Worm (Caenorhabditis elegans): ENCODE measurements around the gene R10D12.10.

- TF ChIP-seq flt-1 (GFP tag; IDR thresholded peaks at IDR 0.05) = no peak
- no peak for TF ChIP-seq aly-1 (tag; optimal IDR thresholded peaks at IDR 0.05)
- TF ChIP-seq F13C5.2 (tag; optimal IDR thresholded peaks at IDR 0.05) = no peak
- TF ChIP-seq ets-7 (tag; optimal IDR thresholded peaks at IDR 0.05) = no peak
- TF ChIP-seq ama-1 (optimal IDR thresholded peaks at IDR 0.05) = no peak
- no peak for TF ChIP-seq ceh-36 (tag; optimal IDR thresholded peaks at IDR 0.05)
- TF ChIP-seq tbx-37 (GFP tag; conservative IDR thresholded peaks at IDR 0.05) = no peak
- TF ChIP-seq B0310.2 (tag; optimal IDR thresholded peaks at IDR 0.05) = no peak
- TF ChIP-seq scrt-1 (GFP tag; IDR thresholded peaks at IDR 0.05) = no peak
- TF ChIP-seq pes-1 (GFP tag; IDR thresholded peaks at IDR 0.05) = no peak
- no peak for TF ChIP-seq hnd-1 (tag; optimal IDR thresholded peaks at IDR 0.05)
- TF ChIP-seq sea-1 (GFP tag; conservative IDR thresholded peaks at IDR 0.05) = no peak
- TF ChIP-seq hmg-4 (GFP tag; optimal IDR thresholded peaks at IDR 0.05) = no peak
- TF ChIP-seq tbx-11 (GFP tag; IDR thresholded peaks at IDR 0.05) = no peak
These were observed 23.5 kb upstream of the R10D12.10 start for ce11 chrV:13981677-13982076.

Data from whole organism, early embryonic.